Worm (Caenorhabditis elegans) whole organism, midembryonic: Measurements from ENCODE around the gene prde-1.
A peak's percentile ranks its signal among the peaks of the same experiment; 100 is the strongest.

ENCODE experiments used
- T22C8.4 ChIP-seq: fragments of 200-800 bp; sonication (Bioruptor generic); IDR thresholded peaks from 2 replicates; pipeline ENCODE4 v1.3.6; 2022; ENCODE audit warnings: missing genetic modification characterization, missing compliant biosample characterization
- cog-1 ChIP-seq: sonication (generic microtip); optimal IDR thresholded peaks from 2 replicates; lab custom pipeline; 2016; ENCODE audit warnings: missing genetic modification characterization, missing compliant biosample characterization
- flt-1 ChIP-seq: fragments of 200-800 bp; sonication (Bioruptor generic); IDR thresholded peaks from 2 replicates; pipeline ENCODE4 v1.3.6; 2022; ENCODE audit warnings: missing genetic modification characterization, missing compliant biosample characterization
- ref-1 ChIP-seq: fragments of 200-800 bp; sonication (Bioruptor generic); conservative IDR thresholded peaks from 2 replicates; pipeline ENCODE4 v1.3.6; 2022; ENCODE audit warnings: missing genetic modification reagents, missing genetic modification characterization, missing compliant biosample characterization
- ztf-29 ChIP-seq: fragments of 200-800 bp; sonication (Bioruptor generic); IDR thresholded peaks from 2 replicates; pipeline ENCODE4 v1.3.6; 2022; ENCODE audit warnings: missing genetic modification reagents, missing genetic modification characterization, missing compliant biosample characterization

ce11 chrV:15497731-15498130 is 40.3 kb upstream of the prde-1 start:
- TF ChIP-seq T22C8.4 (GFP tag; lab: Robert Waterston, UW) (no peak), flt-1 (no peak), ztf-29 (peak; percentile 53; the same call in 1 of the 2 replicates), cog-1 (tag; lab: Kevin White, UChicago) (peak; percentile 12), ref-1 (GFP tag; lab: Robert Waterston, UW) (no peak)
